Fruit fly (Drosophila melanogaster): Measurements from ENCODE around the gene CG5787.

CG5787 gene

dm6 chr2L:12712852-12713251 is at the start of gene CG5787:
TSS of gene CG5787 (minus strand) at chr2L:12712952.
- TF ChIP-seq N (GFP tag; optimal IDR thresholded peaks at IDR 0.05): no peak
- TF ChIP-seq Sp1 (GFP tag; optimal IDR thresholded peaks at IDR 0.05): no peak
- no peak for TF ChIP-seq Rel (GFP tag; optimal IDR thresholded peaks at IDR 0.05)
- no peak for TF ChIP-seq Rel (tag; optimal IDR thresholded peaks at IDR 0.05)
- TF ChIP-seq CG32264 (GFP tag; optimal IDR thresholded peaks at IDR 0.05): no peak
- TF ChIP-seq fru (GFP tag; optimal IDR thresholded peaks at IDR 0.05): no peak
- no peak for TF ChIP-seq sv (GFP tag; optimal IDR thresholded peaks at IDR 0.05)
- no peak for TF ChIP-seq Jra (GFP tag; optimal IDR thresholded peaks at IDR 0.05)
- no peak for TF ChIP-seq rgr (GFP tag; optimal IDR thresholded peaks at IDR 0.05)
- no peak for TF ChIP-seq jim (GFP tag; optimal IDR thresholded peaks at IDR 0.05)
- no peak for TF ChIP-seq dl (GFP tag; optimal IDR thresholded peaks at IDR 0.05; ENCODE audit: insufficient read depth in 1 of 2, partially characterized antibody in 2 of 2)
- no peak for TF ChIP-seq br (GFP tag; optimal IDR thresholded peaks at IDR 0.05)
- no peak for TF ChIP-seq Hnf4 (GFP tag; optimal IDR thresholded peaks at IDR 0.05)
- TF ChIP-seq foxo (GFP tag; optimal IDR thresholded peaks at IDR 0.05): no peak
- no peak for TF ChIP-seq Vsx2 (GFP tag; optimal IDR thresholded peaks at IDR 0.05; ENCODE audit: partially characterized antibody)

DNA sequence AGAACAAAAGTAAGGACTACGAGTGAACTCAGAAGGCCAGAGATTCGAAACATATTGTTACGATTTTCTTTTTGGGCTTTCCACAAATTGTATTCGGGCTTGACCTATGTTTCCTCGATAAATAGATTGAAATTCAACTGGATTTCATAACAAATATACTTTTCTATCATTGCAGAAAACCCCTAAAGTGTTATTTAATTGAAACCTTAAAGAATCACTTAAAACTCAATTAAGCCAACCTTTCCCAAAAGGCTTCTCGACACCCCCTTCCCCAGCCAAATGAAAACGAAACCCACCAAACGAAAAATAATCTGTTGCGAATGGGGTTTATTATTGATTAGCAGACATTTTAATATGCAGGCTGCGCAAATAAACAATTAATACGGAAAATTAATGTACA is 49.0 kb upstream of the CG5787 start, which contains the start of gene CG15483:
Gene CG15483, minus strand, starts transcription at position 101 of the 400 bp plus-strand sequence.
- no peak for TF ChIP-seq br (GFP tag; optimal IDR thresholded peaks at IDR 0.05)
- no peak for TF ChIP-seq Myc (optimal IDR thresholded peaks at IDR 0.05)
- no peak for TF ChIP-seq brk (GFP tag; optimal IDR thresholded peaks at IDR 0.05)
- no peak for TF ChIP-seq Dif (GFP tag; optimal IDR thresholded peaks at IDR 0.05; ENCODE audit: partially characterized antibody)
- TF ChIP-seq Hnf4 (GFP tag; optimal IDR thresholded peaks at IDR 0.05): no peak
- no peak for TF ChIP-seq foxo (GFP tag; optimal IDR thresholded peaks at IDR 0.05)
- no peak for TF ChIP-seq h (GFP tag; optimal IDR thresholded peaks at IDR 0.05)
- TF ChIP-seq CG32264 (GFP tag; optimal IDR thresholded peaks at IDR 0.05): no peak
- TF ChIP-seq Sp1 (GFP tag; optimal IDR thresholded peaks at IDR 0.05): no peak
- no peak for TF ChIP-seq Hr83 (GFP tag; optimal IDR thresholded peaks at IDR 0.05; ENCODE audit: poor library complexity, severe bottlenecking)
- no peak for TF ChIP-seq Rel (GFP tag; optimal IDR thresholded peaks at IDR 0.05)
- TF ChIP-seq Rel (tag; optimal IDR thresholded peaks at IDR 0.05): no peak
- no peak for TF ChIP-seq CrebA (GFP tag; optimal IDR thresholded peaks at IDR 0.05; ENCODE audit: borderline replicate concordance)
- no peak for TF ChIP-seq pan (optimal IDR thresholded peaks at IDR 0.05)
- no peak for TF ChIP-seq Dfd (GFP tag; optimal IDR thresholded peaks at IDR 0.05)
- TF ChIP-seq woc (GFP tag; optimal IDR thresholded peaks at IDR 0.05): no peak
- no peak for TF ChIP-seq OdsH (GFP tag; optimal IDR thresholded peaks at IDR 0.05)
- TF ChIP-seq usp (GFP tag; optimal IDR thresholded peaks at IDR 0.05): no peak

DNA sequence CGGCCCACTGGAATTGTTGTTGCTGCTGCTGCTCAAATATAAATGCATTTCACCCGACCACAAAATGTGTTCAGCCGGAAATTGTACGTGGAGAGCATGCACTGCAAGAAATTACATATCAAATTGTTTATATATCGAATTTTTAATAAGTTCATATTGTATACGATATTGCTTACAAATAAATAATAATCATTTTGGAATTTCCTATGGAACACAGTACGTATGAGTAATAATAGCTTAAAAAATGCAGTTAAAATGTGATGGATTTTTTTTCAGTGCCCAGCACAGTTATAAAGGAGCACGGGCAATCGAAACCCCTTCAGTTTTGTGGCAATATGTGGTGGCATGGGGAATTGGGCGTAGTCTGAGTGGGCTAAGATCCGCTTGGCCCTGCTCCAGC is 43.7 kb upstream of the CG5787 start:
- no peak for TF ChIP-seq Mio (GFP tag; optimal IDR thresholded peaks at IDR 0.05)
- TF ChIP-seq HLH106 (tag; optimal IDR thresholded peaks at IDR 0.05): no peak
- no peak for TF ChIP-seq Dfd (GFP tag; optimal IDR thresholded peaks at IDR 0.05)
- peak in 1 of 2 experiments; percentile 1 for TF ChIP-seq foxo (GFP tag; optimal IDR thresholded peaks at IDR 0.05)
- no peak for TF ChIP-seq fru (GFP tag; optimal IDR thresholded peaks at IDR 0.05)
- no peak for TF ChIP-seq br (GFP tag; optimal IDR thresholded peaks at IDR 0.05)
- TF ChIP-seq jim (GFP tag; optimal IDR thresholded peaks at IDR 0.05): no peak
- TF ChIP-seq tai (GFP tag; optimal IDR thresholded peaks at IDR 0.05): no peak

- TF ChIP-seq CG32264 (GFP tag; optimal IDR thresholded peaks at IDR 0.05) (no peak), Hr83 (GFP tag; optimal IDR thresholded peaks at IDR 0.05; ENCODE audit: poor library complexity, severe bottlenecking) (no peak), woc (GFP tag; optimal IDR thresholded peaks at IDR 0.05) (no peak), N (GFP tag; optimal IDR thresholded peaks at IDR 0.05) (no peak), OdsH (GFP tag; optimal IDR thresholded peaks at IDR 0.05) (no peak), foxo (GFP tag; optimal IDR thresholded peaks at IDR 0.05) (no peak), jim (GFP tag; optimal IDR thresholded peaks at IDR 0.05) (no peak), brk (GFP tag; optimal IDR thresholded peaks at IDR 0.05) (no peak), pan (optimal IDR thresholded peaks at IDR 0.05) (no peak), Vsx2 (GFP tag; optimal IDR thresholded peaks at IDR 0.05; ENCODE audit: partially characterized antibody) (no peak), CG9705 (GFP tag; optimal IDR thresholded peaks at IDR 0.05) (no peak), HLH106 (tag; optimal IDR thresholded peaks at IDR 0.05) (no peak), dl (GFP tag; optimal IDR thresholded peaks at IDR 0.05; ENCODE audit: insufficient read depth in 1 of 2, partially characterized antibody in 2 of 2) (no peak), Rel (GFP tag; optimal IDR thresholded peaks at IDR 0.05) (no peak), Rel (tag; optimal IDR thresholded peaks at IDR 0.05) (no peak), GATAd (GFP tag; optimal IDR thresholded peaks at IDR 0.05) (no peak)
Measured at dm6 chr2L:12750060-12750459, 37.3 kb upstream of the CG5787 start.

Data from whole organism, wandering third instar larva.